Fruit fly (Drosophila melanogaster) whole organism, embryonic: ENCODE measurements around the gene ATPsynG.

Source experiments
- Awh ChIP-seq: fragments of 200-800 bp; sonication (Bioruptor generic); IDR thresholded peaks from 2 replicates; pipeline ENCODE4, ENCODE4 v1.3.6; 2022; ENCODE audit warnings: missing biosample characterization, missing genetic modification characterization
- CG10462 ChIP-seq: fragments of 200-800 bp; sonication (Bioruptor generic); optimal IDR thresholded peaks from 2 replicates; lab custom pipeline; 2016; ENCODE audit warnings: missing biosample characterization, missing genetic modification characterization
- CG11247 ChIP-seq: fragments of 200-800 bp; sonication (Bioruptor generic); IDR thresholded peaks from 2 replicates; pipeline ENCODE4 v1.3.6; 2022; ENCODE audit warnings: missing biosample characterization, missing genetic modification characterization
- CG13123 ChIP-seq: fragments of 200-800 bp; sonication (Bioruptor generic); optimal IDR thresholded peaks from 2 replicates; lab custom pipeline; 2016; ENCODE audit warnings: missing biosample characterization, missing genetic modification characterization
- CG13296 ChIP-seq: fragments of 200-800 bp; sonication (Bioruptor generic); optimal IDR thresholded peaks from 3 replicates; lab custom pipeline; 2018; ENCODE audit warnings: missing biosample characterization, mild to moderate bottlenecking, missing genetic modification characterization
- CG13624 ChIP-seq: fragments of 200-800 bp; sonication (Bioruptor generic); optimal IDR thresholded peaks from 2 replicates; lab custom pipeline; 2016; ENCODE audit warnings: missing biosample characterization, missing genetic modification characterization
- CG14667 ChIP-seq: fragments of 200-800 bp; sonication (Bioruptor generic); IDR thresholded peaks from 2 replicates; pipeline ENCODE4 v1.3.6; 2022; ENCODE audit warnings: missing biosample characterization, missing genetic modification characterization
- CG17361 ChIP-seq: fragments of 200-800 bp; sonication (Bioruptor generic); IDR thresholded peaks from 3 replicates; pipeline ENCODE4 v1.3.6; 2022; ENCODE audit warnings: missing biosample characterization, missing genetic modification characterization
- CG17385 ChIP-seq: fragments of 200-800 bp; sonication (Bioruptor generic); optimal IDR thresholded peaks from 3 replicates; lab custom pipeline; 2018; ENCODE audit warnings: missing biosample characterization, mild to moderate bottlenecking, missing genetic modification characterization
- CG17568 ChIP-seq: fragments of 200-800 bp; sonication (Bioruptor generic); optimal IDR thresholded peaks from 2 replicates; lab custom pipeline; 2018; ENCODE audit warnings: missing biosample characterization, mild to moderate bottlenecking, missing genetic modification characterization, moderate library complexity
- CG17612 ChIP-seq: fragments of 200-800 bp; sonication (Bioruptor generic); IDR thresholded peaks from 2 replicates; pipeline ENCODE4 v1.3.6; 2022; ENCODE audit warnings: missing biosample characterization, missing genetic modification characterization
- CG17829 ChIP-seq: fragments of 200-800 bp; optimal IDR thresholded peaks from 2 replicates; lab custom pipeline; 2019; ENCODE audit warnings: missing biosample characterization, mild to moderate bottlenecking, missing genetic modification characterization, moderate library complexity
- CG2889 ChIP-seq: fragments of 200-800 bp; sonication (Bioruptor generic); IDR thresholded peaks from 3 replicates; pipeline ENCODE4 v1.3.6; 2022; ENCODE audit warnings: missing biosample characterization, missing genetic modification characterization
- CG30403 ChIP-seq: fragments of 200-800 bp; sonication (Bioruptor generic); optimal IDR thresholded peaks from 3 replicates; lab custom pipeline; 2016; ENCODE audit warnings: missing biosample characterization, missing genetic modification characterization
- CG3065 ChIP-seq: fragments of 200-800 bp; sonication (Bioruptor generic); optimal IDR thresholded peaks from 2 replicates; lab custom pipeline; 2016; ENCODE audit warnings: missing biosample characterization, missing genetic modification characterization
- CG32772 ChIP-seq: fragments of 200-800 bp; sonication (Bioruptor generic); IDR thresholded peaks from 2 replicates; pipeline ENCODE4 v1.3.6; 2022; ENCODE audit warnings: missing biosample characterization, missing genetic modification characterization
- CG3281 ChIP-seq: fragments of 200-800 bp; sonication (Bioruptor generic); optimal IDR thresholded peaks from 3 replicates; lab custom pipeline; 2017; ENCODE audit warnings: missing biosample characterization, mild to moderate bottlenecking, missing genetic modification characterization
- CG6272 ChIP-seq: fragments of 200-800 bp; sonication (Bioruptor generic); IDR thresholded peaks from 2 replicates; pipeline ENCODE4 v1.3.6; 2022; ENCODE audit warnings: missing biosample characterization, missing genetic modification characterization
- CG7987 ChIP-seq: fragments of 200-800 bp; sonication (Bioruptor generic); optimal IDR thresholded peaks from 2 replicates; lab custom pipeline; 2018; ENCODE audit warnings: missing biosample characterization, mild to moderate bottlenecking, missing genetic modification characterization, moderate library complexity
- CG8924 ChIP-seq: fragments of 200-800 bp; optimal IDR thresholded peaks from 3 replicates; lab custom pipeline; 2019; ENCODE audit warnings: missing biosample characterization, mild to moderate bottlenecking, missing genetic modification characterization, moderate library complexity
- CG8944 ChIP-seq: fragments of 200-800 bp; sonication (Bioruptor generic); optimal IDR thresholded peaks from 3 replicates; lab custom pipeline; 2016; ENCODE audit warnings: missing biosample characterization, missing genetic modification characterization
- CG9932 ChIP-seq: fragments of 200-800 bp; sonication (Bioruptor generic); IDR thresholded peaks from 2 replicates; pipeline ENCODE4 v1.3.6; 2022; ENCODE audit warnings: missing biosample characterization, missing genetic modification characterization
- Camta ChIP-seq: fragments of 200-800 bp; sonication (Bioruptor generic); optimal IDR thresholded peaks from 2 replicates; lab custom pipeline; 2016; ENCODE audit warnings: missing biosample characterization, missing genetic modification characterization
- Chrac-16 ChIP-seq: fragments of 200-800 bp; sonication (Bioruptor generic); optimal IDR thresholded peaks from 3 replicates; lab custom pipeline; 2016; ENCODE audit warnings: missing biosample characterization, missing genetic modification characterization
- Fer3 ChIP-seq: fragments of 200-800 bp; sonication (Bioruptor generic); optimal IDR thresholded peaks from 2 replicates; lab custom pipeline; 2018; ENCODE audit warnings: missing biosample characterization, mild to moderate bottlenecking, missing genetic modification characterization, moderate library complexity
- H15 ChIP-seq: fragments of 200-800 bp; sonication (Bioruptor generic); IDR thresholded peaks from 3 replicates; pipeline ENCODE4 v1.3.6; 2022; ENCODE audit warnings: missing biosample characterization, missing genetic modification characterization
- HLH3B ChIP-seq: fragments of 200-800 bp; sonication (Bioruptor generic); IDR thresholded peaks from 2 replicates; pipeline ENCODE4 v1.3.6; 2022; ENCODE audit warnings: missing biosample characterization, missing genetic modification characterization
- Hr3 ChIP-seq: fragments of 200-800 bp; sonication (Bioruptor generic); optimal IDR thresholded peaks from 3 replicates; lab custom pipeline; 2016; ENCODE audit warnings: missing biosample characterization, missing genetic modification characterization
- Jarid2 ChIP-seq: fragments of 200-800 bp; sonication (Bioruptor generic); optimal IDR thresholded peaks from 3 replicates; lab custom pipeline; 2017; ENCODE audit warnings: mild to moderate bottlenecking, missing biosample characterization, missing genetic modification reagents, missing genetic modification characterization
- Nf-YC ChIP-seq: fragments of 200-800 bp; optimal IDR thresholded peaks from 3 replicates; lab custom pipeline; 2019; ENCODE audit warnings: missing biosample characterization, mild to moderate bottlenecking, missing genetic modification characterization, moderate library complexity
- Oli ChIP-seq: fragments of 200-800 bp; sonication (Bioruptor generic); optimal IDR thresholded peaks from 2 replicates; lab custom pipeline; 2018; ENCODE audit warnings: missing biosample characterization, mild to moderate bottlenecking, missing genetic modification characterization, moderate library complexity
- Opbp ChIP-seq: fragments of 200-800 bp; sonication (Bioruptor generic); IDR thresholded peaks from 3 replicates; pipeline ENCODE4 v1.3.6; 2022; ENCODE audit warnings: missing biosample characterization, missing genetic modification characterization; ENCODE audit not compliant: partially characterized antibody
- Pdp1 ChIP-seq, 2 experiments: fragments of 200-800 bp; sonication (Bioruptor generic); optimal IDR thresholded peaks; 3 replicates each; lab custom pipeline; 2016; ENCODE audit warnings: missing biosample characterization in 2 of 2, missing genetic modification characterization in 2 of 2, mild to moderate bottlenecking in 1 of 2, moderate library complexity in 1 of 2
- Ravus ChIP-seq: fragments of 200-800 bp; sonication (Bioruptor generic); IDR thresholded peaks from 2 replicates; pipeline ENCODE4 v1.3.6; 2022; ENCODE audit warnings: missing biosample characterization, missing genetic modification characterization
- Side ChIP-seq: fragments of 200-800 bp; sonication (Bioruptor generic); optimal IDR thresholded peaks from 2 replicates; lab custom pipeline; 2016; ENCODE audit warnings: missing biosample characterization, missing genetic modification characterization
- da ChIP-seq: fragments of 200-800 bp; sonication (Bioruptor generic); optimal IDR thresholded peaks from 2 replicates; lab custom pipeline; 2016; ENCODE audit warnings: missing biosample characterization, missing genetic modification characterization
- emc ChIP-seq: fragments of 200-800 bp; sonication (Bioruptor generic); optimal IDR thresholded peaks from 2 replicates; lab custom pipeline; 2016; ENCODE audit warnings: missing biosample characterization, missing genetic modification characterization
- ems ChIP-seq: fragments of 200-800 bp; sonication (Bioruptor generic); optimal IDR thresholded peaks from 3 replicates; lab custom pipeline; 2016; ENCODE audit warnings: missing biosample characterization, missing genetic modification characterization
- gcm2 ChIP-seq: fragments of 200-800 bp; sonication (Bioruptor generic); optimal IDR thresholded peaks from 2 replicates; lab custom pipeline; 2016; ENCODE audit warnings: missing biosample characterization, missing genetic modification characterization
- ken ChIP-seq: fragments of 200-800 bp; sonication (Bioruptor generic); IDR thresholded peaks from 3 replicates; pipeline ENCODE4 v1.3.6; 2022; ENCODE audit warnings: missing biosample characterization, missing genetic modification characterization
- nerfin-2 ChIP-seq: fragments of 200-800 bp; sonication (Bioruptor generic); IDR thresholded peaks from 2 replicates; pipeline ENCODE4 v1.3.6; 2022; ENCODE audit warnings: missing biosample characterization, missing genetic modification characterization; ENCODE audit not compliant: partially characterized antibody
- org-1 ChIP-seq: fragments of 200-800 bp; sonication (Bioruptor generic); optimal IDR thresholded peaks from 2 replicates; lab custom pipeline; 2017; ENCODE audit warnings: missing biosample characterization, missing genetic modification characterization
- pzg ChIP-seq: fragments of 200-800 bp; sonication (Bioruptor generic); optimal IDR thresholded peaks from 3 replicates; lab custom pipeline; 2018; ENCODE audit warnings: missing biosample characterization, mild to moderate bottlenecking, missing genetic modification characterization, moderate library complexity
- repo ChIP-seq: fragments of 200-800 bp; sonication (Bioruptor generic); optimal IDR thresholded peaks from 2 replicates; lab custom pipeline; 2016; ENCODE audit warnings: missing biosample characterization, missing genetic modification characterization
- ro ChIP-seq: fragments of 200-800 bp; sonication (Bioruptor generic); IDR thresholded peaks from 2 replicates; pipeline ENCODE4 v1.3.6; 2022; ENCODE audit warnings: missing biosample characterization, missing genetic modification characterization
- seq ChIP-seq: fragments of 200-800 bp; sonication (Bioruptor generic); IDR thresholded peaks from 2 replicates; pipeline ENCODE4 v1.3.6; 2022; ENCODE audit warnings: missing biosample characterization, missing genetic modification characterization
- stwl ChIP-seq: fragments of 200-800 bp; sonication (Bioruptor generic); optimal IDR thresholded peaks from 3 replicates; lab custom pipeline; 2018; ENCODE audit warnings: missing biosample characterization, mild to moderate bottlenecking, missing genetic modification characterization, moderate library complexity
- ttk ChIP-seq: fragments of 200-800 bp; sonication (Bioruptor generic); IDR thresholded peaks from 2 replicates; pipeline ENCODE4 v2.1.2; 2022; ENCODE audit warnings: missing biosample characterization, missing genetic modification characterization
- unc-4 ChIP-seq: fragments of 200-800 bp; sonication (Bioruptor generic); IDR thresholded peaks from 2 replicates; pipeline ENCODE4 v1.3.6; 2022; ENCODE audit warnings: missing biosample characterization, missing genetic modification characterization; ENCODE audit not compliant: partially characterized antibody
- vfl ChIP-seq: fragments of 200-800 bp; sonication (Bioruptor generic); optimal IDR thresholded peaks from 2 replicates; lab custom pipeline; 2016; ENCODE audit warnings: missing biosample characterization, missing genetic modification characterization
- wor ChIP-seq: fragments of 200-800 bp; sonication (Bioruptor generic); IDR thresholded peaks from 2 replicates; pipeline ENCODE4 v1.3.6; 2022; ENCODE audit warnings: missing biosample characterization, missing genetic modification characterization
- zfh1 ChIP-seq: fragments of 200-800 bp; sonication (Bioruptor generic); IDR thresholded peaks from 3 replicates; pipeline ENCODE4 v1.3.6; 2022; ENCODE audit warnings: missing biosample characterization, missing genetic modification characterization

The ATPsynG gene

dm6 chr2L:10987370-10987853 is 11.2 kb upstream of the ATPsynG start, which contains the start of the genes piwi and CG12253 (continued):
- TF ChIP-seq HLH3B (GFP tag; lab: Robert Waterston, UW) (peak; percentile 83), CG13123 (GFP tag; lab: Kevin White, UChicago) (peak; percentile 53), H15 (GFP tag; lab: Robert Waterston, UW) (0 out of 3 replicates have a peak, but pooled peaks have one; percentile 35), org-1 (GFP tag; lab: Kevin White, UChicago) (peak; percentile 57), CG17385 (GFP tag; lab: Kevin White, UChicago) (peak; percentile 76), CG11247 (GFP tag; lab: Robert Waterston, UW) (peak; percentile 74), CG9932 (peak; percentile 66), CG17568 (GFP tag; lab: Kevin White, UChicago) (peak; percentile 66), Fer3 (peak; percentile 47), gcm2 (GFP tag; lab: Kevin White, UChicago) (no peak), CG10462 (peak; percentile 8), CG13296 (peak; percentile 17), CG3281 (GFP tag; lab: Kevin White, UChicago) (peak; percentile 31), Pdp1 (GFP tag; optimal IDR thresholded peaks at IDR 0.05; lab: Kevin White, UChicago) (no peak), ro (peak; percentile 64; the same call in 1 of the 2 replicates), CG2889 (GFP tag; lab: Robert Waterston, UW) (peak; percentile 69; the same call in 2 of the 3 replicates), wor (GFP tag; lab: Robert Waterston, UW) (peak; percentile 75), stwl (tag; lab: Kevin White, UChicago) (peak; percentile 51), Camta (GFP tag; lab: Kevin White, UChicago) (peak; percentile 21), CG17361 (GFP tag; lab: Robert Waterston, UW) (no peak; the same call in 2 of the 3 replicates), Opbp (GFP tag; lab: Robert Waterston, UW) (no peak), CG17612 (no peak), da (no peak), CG13624 (GFP tag; lab: Kevin White, UChicago) (no peak), CG6272 (no peak), ems (no peak), ken (GFP tag; lab: Robert Waterston, UW) (no peak; the same call in 1 of the 3 replicates), Jarid2 (GFP tag; lab: Kevin White, UChicago) (no peak), Awh (GFP tag; lab: Robert Waterston, UW) (no peak), seq (GFP tag; lab: Robert Waterston, UW) (0 out of 2 replicates have a peak, but pooled peaks have one; percentile 35), CG7987 (GFP tag; lab: Kevin White, UChicago) (no peak)
- TF ChIP-seq, all 482 proteins: peak for 196

- TF ChIP-seq Chrac-16 (no peak), CG3065 (GFP tag; lab: Kevin White, UChicago) (no peak), zfh1 (GFP tag; lab: Robert Waterston, UW) (0 out of 3 replicates have a peak, but pooled peaks have one; percentile 47), CG14667 (GFP tag; lab: Robert Waterston, UW) (peak; percentile 38; the same call in 1 of the 2 replicates), emc (GFP tag; lab: Kevin White, UChicago) (no peak), org-1 (GFP tag; lab: Kevin White, UChicago) (no peak), CG32772 (GFP tag; lab: Robert Waterston, UW) (peak; percentile 63; the same call in 1 of the 2 replicates), Side (GFP tag; lab: Kevin White, UChicago) (no peak), CG8944 (GFP tag; lab: Kevin White, UChicago) (no peak), vfl (no peak), Ravus (GFP tag; lab: Robert Waterston, UW) (no peak), Nf-YC (tag; lab: Kevin White, UChicago) (no peak), unc-4 (GFP tag; lab: Robert Waterston, UW) (no peak), nerfin-2 (GFP tag; lab: Robert Waterston, UW) (no peak), Hr3 (GFP tag; lab: Kevin White, UChicago) (no peak), repo (GFP tag; lab: Kevin White, UChicago) (no peak), CG17829 (peak; percentile 67), CG30403 (GFP tag; lab: Kevin White, UChicago) (no peak), CG8924 (tag; lab: Kevin White, UChicago) (no peak), ttk (GFP tag; lab: Robert Waterston, UW) (no peak), Oli (tag; lab: Kevin White, UChicago) (no peak), pzg (GFP tag; lab: Kevin White, UChicago) (peak; percentile 16)
Observed at dm6 chr2L:10986138-10986537, 9.9 kb upstream of the ATPsynG start.
